Worm (Caenorhabditis elegans): ENCODE data around the gene let-767.

Gene let-767

ce11 chrIII:6344737-6345136 lies 5.0 kb upstream of the let-767 start (continued):
- peak; percentile 52 for TF ChIP-seq lin-39 (tag; optimal IDR thresholded peaks at IDR 0.05)
- TF ChIP-seq nhr-76 (tag; optimal IDR thresholded peaks at IDR 0.05) = no peak
- peak; percentile 32 for TF ChIP-seq skn-1 (tag; optimal IDR thresholded peaks at IDR 0.05)
- TF ChIP-seq snpc-4 (tag; optimal IDR thresholded peaks at IDR 0.05) = peak; percentile 81
- TF ChIP-seq nhr-43 (tag; optimal IDR thresholded peaks at IDR 0.05; ENCODE audit: poor library complexity, severe bottlenecking) = peak; percentile 36
- no peak for TF ChIP-seq zag-1 (tag; optimal IDR thresholded peaks at IDR 0.05)

ce11 chrIII:6343229-6343628 lies 3.5 kb upstream of the let-767 start, which contains the start of gene C56G2.9:
Gene C56G2.9 (minus strand): TSS chrIII:6343329.
- no peak for TF ChIP-seq ceh-9 (tag; optimal IDR thresholded peaks at IDR 0.05)
- TF ChIP-seq mml-1 (tag; optimal IDR thresholded peaks at IDR 0.05) = no peak
- no peak for TF ChIP-seq nhr-28 (tag; optimal IDR thresholded peaks at IDR 0.05)
- TF ChIP-seq R02D3.7 (tag; optimal IDR thresholded peaks at IDR 0.05) = no peak
- TF ChIP-seq mdl-1 (tag; optimal IDR thresholded peaks at IDR 0.05) = no peak
- TF ChIP-seq elt-1 (tag; optimal IDR thresholded peaks at IDR 0.05) = no peak

- TF ChIP-seq nhr-77 (tag; optimal IDR thresholded peaks at IDR 0.05) (no peak), nhr-12 (tag; optimal IDR thresholded peaks at IDR 0.05) (no peak), egl-5 (tag; optimal IDR thresholded peaks at IDR 0.05) (no peak), R02D3.7 (tag; optimal IDR thresholded peaks at IDR 0.05) (no peak), nhr-43 (tag; optimal IDR thresholded peaks at IDR 0.05; ENCODE audit: poor library complexity, severe bottlenecking) (no peak), unc-62 (GFP tag; optimal IDR thresholded peaks at IDR 0.05) (no peak), nhr-25 (tag; optimal IDR thresholded peaks at IDR 0.05) (peak; percentile 21), daf-12 (tag; optimal IDR thresholded peaks at IDR 0.05) (no peak), lin-39 (tag; optimal IDR thresholded peaks at IDR 0.05) (no peak), nhr-76 (tag; optimal IDR thresholded peaks at IDR 0.05) (no peak), ceh-9 (tag; optimal IDR thresholded peaks at IDR 0.05) (no peak), ceh-16 (tag; optimal IDR thresholded peaks at IDR 0.05) (no peak), nhr-28 (tag; optimal IDR thresholded peaks at IDR 0.05) (no peak), fkh-10 (GFP tag; optimal IDR thresholded peaks at IDR 0.05) (no peak), nhr-237 (tag; optimal IDR thresholded peaks at IDR 0.05) (no peak), zag-1 (tag; optimal IDR thresholded peaks at IDR 0.05) (no peak), hmg-11 (tag; optimal IDR thresholded peaks at IDR 0.05) (peak; percentile 42), fos-1 (tag; optimal IDR thresholded peaks at IDR 0.05) (no peak), skn-1 (tag; optimal IDR thresholded peaks at IDR 0.05) (peak; percentile 98), ceh-28 (tag; optimal IDR thresholded peaks at IDR 0.05) (no peak), sea-2 (GFP tag; optimal IDR thresholded peaks at IDR 0.05) (no peak), nfya-1 (tag; optimal IDR thresholded peaks at IDR 0.05; ENCODE audit: insufficient read depth) (peak; percentile 87), eor-1 (tag; optimal IDR thresholded peaks at IDR 0.05) (no peak), nhr-23 (tag; optimal IDR thresholded peaks at IDR 0.05) (peak; percentile 53), pqm-1 (tag; optimal IDR thresholded peaks at IDR 0.05) (no peak), elt-2 (tag; optimal IDR thresholded peaks at IDR 0.05) (peak; percentile 15), pha-4 (tag; optimal IDR thresholded peaks at IDR 0.05) (peak; percentile 78), ceh-82 (tag; optimal IDR thresholded peaks at IDR 0.05) (no peak), snpc-4 (tag; optimal IDR thresholded peaks at IDR 0.05) (peak; percentile 28), unc-39 (tag; optimal IDR thresholded peaks at IDR 0.05) (no peak), egl-27 (tag; optimal IDR thresholded peaks at IDR 0.05) (no peak), ztf-11 (tag; optimal IDR thresholded peaks at IDR 0.05) (no peak), mml-1 (tag; optimal IDR thresholded peaks at IDR 0.05) (no peak), ZK546.5 (tag; optimal IDR thresholded peaks at IDR 0.05) (no peak), lin-15B (tag; optimal IDR thresholded peaks at IDR 0.05) (peak; percentile 46), aly-2 (tag; optimal IDR thresholded peaks at IDR 0.05) (no peak), nhr-11 (tag; optimal IDR thresholded peaks at IDR 0.05) (no peak), ama-1 (optimal IDR thresholded peaks at IDR 0.05) (peak; percentile 0), elt-3 (tag; optimal IDR thresholded peaks at IDR 0.05) (no peak), elt-1 (tag; optimal IDR thresholded peaks at IDR 0.05) (no peak), mdl-1 (tag; optimal IDR thresholded peaks at IDR 0.05) (no peak)
Measured at ce11 chrIII:6341878-6342453, 2.2 kb upstream of the let-767 start, which contains the start of gene rpn-13. Gene rpn-13 (minus strand): TSS chrIII:6341928.

Measured in whole organism, L3 larva.